Worm (Caenorhabditis elegans) whole organism, young adult: ENCODE measurements around the gene lurp-4.

ENCODE experiments used
- B0019.2 ChIP-seq: fragments of 200-800 bp; sonication (Bioruptor generic); conservative IDR thresholded peaks from 2 replicates; pipeline ENCODE4 v1.3.6; 2022; ENCODE audit warnings: missing genetic modification reagents, missing genetic modification characterization, missing compliant biosample characterization
- F57C9.4 ChIP-seq: sonication (generic microtip); optimal IDR thresholded peaks from 2 replicates; lab custom pipeline; 2017; ENCODE audit warnings: mild to moderate bottlenecking, missing genetic modification characterization, missing compliant biosample characterization
- ama-1 ChIP-seq, 3 experiments: fragments of 150-350 bp in 1 of 3; sonication (generic microtip) in 2 of 3; optimal IDR thresholded peaks; 2 replicates each; lab custom pipeline; 2014 to 2018; ENCODE audit warnings: missing biosample characterization in 2 of 3, missing genetic modification characterization in 2 of 3, missing genetic modification reagents in 2 of 3
- attf-5 ChIP-seq: fragments of 200-800 bp; sonication (Bioruptor generic); optimal IDR thresholded peaks from 2 replicates; lab custom pipeline; 2018; ENCODE audit warnings: mild to moderate bottlenecking, missing genetic modification characterization, missing compliant biosample characterization
- ccch-3 ChIP-seq: fragments of 200-800 bp; sonication (Bioruptor generic); optimal IDR thresholded peaks from 2 replicates; lab custom pipeline; 2018; ENCODE audit warnings: mild to moderate bottlenecking, missing genetic modification characterization, missing compliant biosample characterization
- hrde-1 ChIP-seq: sonication (generic microtip); optimal IDR thresholded peaks from 2 replicates; lab custom pipeline; 2016; ENCODE audit warnings: missing genetic modification characterization, mild to moderate bottlenecking, missing compliant biosample characterization, moderate library complexity, missing genotype, missing genetic modification reagents, borderline replicate concordance
- nhr-90 ChIP-seq: sonication (generic microtip); optimal IDR thresholded peaks from 2 replicates; lab custom pipeline; 2016; ENCODE audit warnings: missing genotype, mild to moderate bottlenecking, missing genetic modification characterization, missing compliant biosample characterization
- sea-2 ChIP-seq: fragments of 200-800 bp; sonication (Bioruptor generic); IDR thresholded peaks from 2 replicates; pipeline ENCODE4 v1.3.6; 2022; ENCODE audit warnings: missing genetic modification characterization, missing compliant biosample characterization
- snpc-1.3 ChIP-seq: sonication (generic microtip); optimal IDR thresholded peaks from 2 replicates; lab custom pipeline; 2017; ENCODE audit warnings: missing genetic modification characterization, mild to moderate bottlenecking, missing compliant biosample characterization, antibody characterized with exemption, moderate library complexity, missing genotype, missing genetic modification reagents; ENCODE audit not compliant: insufficient read depth
- unc-130 ChIP-seq: sonication (generic microtip); optimal IDR thresholded peaks from 2 replicates; lab custom pipeline; 2016; ENCODE audit warnings: missing genetic modification reagents, missing genetic modification characterization, missing compliant biosample characterization
- ztf-22 ChIP-seq: fragments of 200-800 bp; sonication (Bioruptor generic); optimal IDR thresholded peaks from 2 replicates; lab custom pipeline; 2018; ENCODE audit warnings: mild to moderate bottlenecking, missing genetic modification characterization, moderate library complexity, missing compliant biosample characterization
- ztf-26 ChIP-seq: sonication (generic microtip); optimal IDR thresholded peaks from 2 replicates; lab custom pipeline; 2017; ENCODE audit warnings: missing genetic modification characterization, missing compliant biosample characterization

ce11 chrV:13088485-13088884, 4.0 kb upstream of the lurp-4 start:
- no peak for TF ChIP-seq ccch-3 (GFP tag; lab: Kevin White, UChicago)
- TF ChIP-seq attf-5 (GFP tag; lab: Kevin White, UChicago) = no peak
- no peak for TF ChIP-seq F57C9.4 (tag; lab: Kevin White, UChicago)
- TF ChIP-seq ztf-26 (tag; lab: Kevin White, UChicago) = no peak
- no peak for TF ChIP-seq ama-1 (optimal IDR thresholded peaks at IDR 0.05; lab: Kevin White, UChicago)
- TF ChIP-seq ama-1 (GFP tag; optimal IDR thresholded peaks at IDR 0.05; lab: Kevin White, UChicago) = no peak
- no peak for TF ChIP-seq hrde-1
- no peak for TF ChIP-seq sea-2
- no peak for TF ChIP-seq unc-130
- TF ChIP-seq snpc-1.3 (tag; lab: Kevin White, UChicago) = no peak
- TF ChIP-seq ztf-22 (GFP tag; lab: Kevin White, UChicago) = no peak
- no peak for TF ChIP-seq B0019.2
- no peak for TF ChIP-seq nhr-90 (tag; lab: Kevin White, UChicago)
